Fruit fly (Drosophila melanogaster): ENCODE data around the gene CG16863.

- no peak for TF ChIP-seq fd59A (GFP tag; optimal IDR thresholded peaks at IDR 0.05)
- TF ChIP-seq dac (GFP tag; optimal IDR thresholded peaks at IDR 0.05), result no peak
- TF ChIP-seq Sox102F (GFP tag; optimal IDR thresholded peaks at IDR 0.05), result no peak
- TF ChIP-seq CG11902 (GFP tag; optimal IDR thresholded peaks at IDR 0.05), result no peak
- no peak for TF ChIP-seq CG6854 (GFP tag; optimal IDR thresholded peaks at IDR 0.05)
- no peak for TF ChIP-seq CG31627 (GFP tag; optimal IDR thresholded peaks at IDR 0.05)
- no peak for TF ChIP-seq pdm3 (GFP tag; optimal IDR thresholded peaks at IDR 0.05)
- TF ChIP-seq Eip75B (GFP tag; optimal IDR thresholded peaks at IDR 0.05), result no peak
- TF ChIP-seq CG15336 (GFP tag; IDR thresholded peaks at IDR 0.05), result no peak
- TF ChIP-seq Lpt (GFP tag; optimal IDR thresholded peaks at IDR 0.05), result no peak
- TF ChIP-seq vri (GFP tag; optimal IDR thresholded peaks at IDR 0.05), result peak; percentile 53
- TF ChIP-seq fd85E (GFP tag; optimal IDR thresholded peaks at IDR 0.05), result no peak
- no peak for TF ChIP-seq Met (GFP tag; optimal IDR thresholded peaks at IDR 0.05)
These were observed 6.5 kb upstream of the CG16863 start, which contains the start of gene CG16890 for dm6 chr2L:13784155-13784681.
